Worm (Caenorhabditis elegans): ENCODE data around the gene fut-8.

The fut-8 gene

ce11 chrV:6030559-6030975, 40.3 kb upstream of the fut-8 start:
- TF ChIP-seq unc-39 (tag; optimal IDR thresholded peaks at IDR 0.05) (no peak), unc-120 (tag; optimal IDR thresholded peaks at IDR 0.05; ENCODE audit: poor library complexity, severe bottlenecking) (peak; percentile 94), hlh-1 (tag; optimal IDR thresholded peaks at IDR 0.05) (peak; percentile 48), nhr-12 (tag; optimal IDR thresholded peaks at IDR 0.05) (no peak), unc-62 (GFP tag; optimal IDR thresholded peaks at IDR 0.05) (peak; percentile 93), sptf-1 (tag; optimal IDR thresholded peaks at IDR 0.05) (peak; percentile 37), ces-1 (GFP tag; optimal IDR thresholded peaks at IDR 0.05) (no peak)

ce11 chrV:6022076-6022475, 31.8 kb upstream of the fut-8 start:
- TF ChIP-seq cnd-1 (tag; optimal IDR thresholded peaks at IDR 0.05) (no peak), unc-39 (tag; optimal IDR thresholded peaks at IDR 0.05) (no peak), nhr-2 (tag; optimal IDR thresholded peaks at IDR 0.05) (peak; percentile 28), zip-8 (tag; optimal IDR thresholded peaks at IDR 0.05) (peak; percentile 26), nhr-76 (tag; optimal IDR thresholded peaks at IDR 0.05) (no peak), bed-3 (GFP tag; optimal IDR thresholded peaks at IDR 0.05) (no peak), flh-1 (GFP tag; optimal IDR thresholded peaks at IDR 0.05) (no peak)

DNA sequence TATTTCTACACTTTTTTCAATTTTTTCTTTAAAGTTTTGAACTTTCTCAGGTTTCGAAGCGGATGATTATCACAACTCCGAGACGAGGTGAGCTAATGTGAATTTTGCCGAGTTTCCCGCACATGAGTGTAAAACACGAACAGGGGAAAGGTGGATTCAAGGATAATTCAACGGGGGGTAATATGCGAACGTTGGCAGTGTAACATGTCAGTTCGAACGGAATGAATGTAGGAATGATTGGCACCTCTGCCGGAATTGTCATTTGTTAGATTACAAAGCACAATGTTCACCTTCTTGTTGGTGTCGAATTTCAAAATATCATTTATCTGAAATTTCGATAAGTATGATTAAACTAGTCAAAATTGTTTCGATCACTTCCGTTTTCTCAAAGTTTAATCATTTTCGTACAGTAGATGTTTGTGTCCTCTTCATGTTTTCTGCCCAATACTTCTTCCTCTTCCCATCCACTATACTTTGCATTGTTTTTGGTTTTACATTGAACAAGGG, 28.7 kb upstream of the fut-8 start, which contains the start of gene picc-1:
Gene picc-1, plus strand, starts transcription at position 51 of the 507 bp plus-strand sequence.
- TF ChIP-seq ceh-43 (GFP tag; optimal IDR thresholded peaks at IDR 0.05) = no peak
- no peak for TF ChIP-seq tbx-8 (GFP tag; optimal IDR thresholded peaks at IDR 0.05)
- no peak for TF ChIP-seq lin-13 (tag; optimal IDR thresholded peaks at IDR 0.05)
- no peak for TF ChIP-seq ces-1 (GFP tag; optimal IDR thresholded peaks at IDR 0.05)
- TF ChIP-seq ceh-83 (GFP tag; optimal IDR thresholded peaks at IDR 0.05) = no peak
- no peak for TF ChIP-seq pha-4 (tag; optimal IDR thresholded peaks at IDR 0.05)
- no peak for TF ChIP-seq ztf-11 (tag; optimal IDR thresholded peaks at IDR 0.05)
- no peak for TF ChIP-seq blmp-1 (tag; optimal IDR thresholded peaks at IDR 0.05)
- peak; percentile 28 for TF ChIP-seq unc-120 (tag; optimal IDR thresholded peaks at IDR 0.05; ENCODE audit: poor library complexity, severe bottlenecking)
- TF ChIP-seq sem-2 (GFP tag; optimal IDR thresholded peaks at IDR 0.05) = no peak
- TF ChIP-seq hlh-1 (tag; optimal IDR thresholded peaks at IDR 0.05) = peak; percentile 36
- no peak for TF ChIP-seq sptf-1 (tag; optimal IDR thresholded peaks at IDR 0.05)
- TF ChIP-seq mls-2 (tag; optimal IDR thresholded peaks at IDR 0.05) = no peak
- no peak for TF ChIP-seq mep-1 (tag; optimal IDR thresholded peaks at IDR 0.05)
- TF ChIP-seq unc-62 (GFP tag; optimal IDR thresholded peaks at IDR 0.05) = peak; percentile 94
- TF ChIP-seq nhr-12 (tag; optimal IDR thresholded peaks at IDR 0.05) = no peak
- TF ChIP-seq zip-8 (tag; optimal IDR thresholded peaks at IDR 0.05) = no peak
- TF ChIP-seq nhr-28 (tag; optimal IDR thresholded peaks at IDR 0.05) = no peak
- no peak for TF ChIP-seq mab-5 (tag; optimal IDR thresholded peaks at IDR 0.05)
- TF ChIP-seq flh-1 (GFP tag; optimal IDR thresholded peaks at IDR 0.05) = no peak
- no peak for TF ChIP-seq ceh-39 (tag; optimal IDR thresholded peaks at IDR 0.05)
- no peak for TF ChIP-seq M03D4.4 (tag; optimal IDR thresholded peaks at IDR 0.05)
- TF ChIP-seq cnd-1 (tag; optimal IDR thresholded peaks at IDR 0.05) = no peak
- TF ChIP-seq elt-3 (tag; optimal IDR thresholded peaks at IDR 0.05) = no peak
- TF ChIP-seq elt-1 (tag; optimal IDR thresholded peaks at IDR 0.05; ENCODE audit: borderline replicate concordance, insufficient read depth) = no peak

- TF ChIP-seq lsy-2 (tag; optimal IDR thresholded peaks at IDR 0.05) = peak; percentile 66
- no peak for TF ChIP-seq ceh-83 (GFP tag; optimal IDR thresholded peaks at IDR 0.05)
- no peak for TF ChIP-seq lin-32 (GFP tag; optimal IDR thresholded peaks at IDR 0.05)
- no peak for TF ChIP-seq M03D4.4 (tag; optimal IDR thresholded peaks at IDR 0.05)
- TF ChIP-seq hlh-1 (tag; optimal IDR thresholded peaks at IDR 0.05) = peak; percentile 73
- no peak for TF ChIP-seq mls-2 (tag; optimal IDR thresholded peaks at IDR 0.05)
- no peak for TF ChIP-seq tbx-8 (GFP tag; optimal IDR thresholded peaks at IDR 0.05)
- no peak for TF ChIP-seq unc-39 (tag; optimal IDR thresholded peaks at IDR 0.05)
- TF ChIP-seq elt-3 (tag; optimal IDR thresholded peaks at IDR 0.05) = no peak
- TF ChIP-seq ham-2 (GFP tag; optimal IDR thresholded peaks at IDR 0.05) = no peak
- no peak for TF ChIP-seq elt-1 (tag; optimal IDR thresholded peaks at IDR 0.05; ENCODE audit: borderline replicate concordance, insufficient read depth)
- peak; percentile 80 for TF ChIP-seq pha-4 (tag; optimal IDR thresholded peaks at IDR 0.05)
- TF ChIP-seq blmp-1 (tag; optimal IDR thresholded peaks at IDR 0.05) = no peak
- TF ChIP-seq nhr-76 (tag; optimal IDR thresholded peaks at IDR 0.05) = no peak
- TF ChIP-seq bed-3 (GFP tag; optimal IDR thresholded peaks at IDR 0.05) = no peak
- TF ChIP-seq sptf-1 (tag; optimal IDR thresholded peaks at IDR 0.05) = no peak
- TF ChIP-seq ceh-43 (GFP tag; optimal IDR thresholded peaks at IDR 0.05) = no peak
- no peak for TF ChIP-seq zip-8 (tag; optimal IDR thresholded peaks at IDR 0.05)
- TF ChIP-seq flh-1 (GFP tag; optimal IDR thresholded peaks at IDR 0.05) = no peak
- TF ChIP-seq ceh-39 (tag; optimal IDR thresholded peaks at IDR 0.05) = peak; percentile 24
- TF ChIP-seq snpc-4 (tag; optimal IDR thresholded peaks at IDR 0.05) = no peak
- peak; percentile 57 for TF ChIP-seq nhr-237 (tag; optimal IDR thresholded peaks at IDR 0.05)
- peak; percentile 45 for TF ChIP-seq unc-62 (GFP tag; optimal IDR thresholded peaks at IDR 0.05)
- no peak for TF ChIP-seq sem-2 (GFP tag; optimal IDR thresholded peaks at IDR 0.05)
- no peak for TF ChIP-seq unc-120 (tag; optimal IDR thresholded peaks at IDR 0.05; ENCODE audit: poor library complexity, severe bottlenecking)
- peak; percentile 64 for TF ChIP-seq ces-1 (GFP tag; optimal IDR thresholded peaks at IDR 0.05)
- TF ChIP-seq cnd-1 (tag; optimal IDR thresholded peaks at IDR 0.05) = no peak
- TF ChIP-seq nhr-2 (tag; optimal IDR thresholded peaks at IDR 0.05) = peak; percentile 5
- TF ChIP-seq mep-1 (tag; optimal IDR thresholded peaks at IDR 0.05) = peak; percentile 84
- TF ChIP-seq mab-5 (tag; optimal IDR thresholded peaks at IDR 0.05) = peak; percentile 73
- TF ChIP-seq nhr-12 (tag; optimal IDR thresholded peaks at IDR 0.05) = no peak
- TF ChIP-seq ztf-11 (tag; optimal IDR thresholded peaks at IDR 0.05) = no peak
- TF ChIP-seq nhr-28 (tag; optimal IDR thresholded peaks at IDR 0.05) = no peak
- TF ChIP-seq lin-13 (tag; optimal IDR thresholded peaks at IDR 0.05) = peak; percentile 85
- no peak for TF ChIP-seq drap-1 (GFP tag; optimal IDR thresholded peaks at IDR 0.05)
Measured at ce11 chrV:6017630-6018029, 27.3 kb upstream of the fut-8 start, which contains the start of the genes rpt-2 and aps-1. Gene rpt-2 (minus strand): TSS chrV:6017669. Gene aps-1 (plus strand): TSS chrV:6017970.

Data from whole organism, mixed stage, embryonic.